Worm (Caenorhabditis elegans): ENCODE measurements around the gene cln-3.3.

DNA sequence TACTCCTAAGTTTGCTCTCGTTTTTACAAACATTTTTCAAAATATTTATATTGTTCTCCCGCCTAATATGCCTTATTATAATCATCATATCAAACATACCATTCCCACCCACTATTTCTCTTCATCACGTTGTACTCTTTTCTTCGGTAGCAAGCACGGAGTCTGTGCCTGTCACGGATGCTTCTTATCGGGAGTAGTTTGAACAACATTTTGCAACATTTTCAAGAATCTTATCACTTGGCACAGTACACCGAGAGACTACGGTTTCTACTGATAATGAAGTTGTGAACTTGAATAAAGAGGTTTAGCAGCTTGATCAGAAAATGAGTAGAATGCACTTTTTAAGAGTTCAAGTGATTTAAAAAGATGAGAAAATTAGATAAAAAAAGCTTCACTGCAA lies 34.6 kb upstream of the cln-3.3 start:
- TF ChIP-seq pha-4 (tag; optimal IDR thresholded peaks at IDR 0.05) (peak; percentile 42), snpc-4 (tag; optimal IDR thresholded peaks at IDR 0.05) (no peak), elt-1 (tag; optimal IDR thresholded peaks at IDR 0.05) (no peak), nhr-23 (tag; optimal IDR thresholded peaks at IDR 0.05) (no peak), ama-1 (optimal IDR thresholded peaks at IDR 0.05) (no peak), ztf-11 (tag; optimal IDR thresholded peaks at IDR 0.05) (no peak), unc-39 (tag; optimal IDR thresholded peaks at IDR 0.05) (no peak), lin-39 (tag; optimal IDR thresholded peaks at IDR 0.05) (no peak), nhr-76 (tag; optimal IDR thresholded peaks at IDR 0.05) (no peak), daf-12 (tag; optimal IDR thresholded peaks at IDR 0.05) (no peak), skn-1 (tag; optimal IDR thresholded peaks at IDR 0.05) (no peak), fkh-10 (GFP tag; optimal IDR thresholded peaks at IDR 0.05) (no peak)

All from whole organism, L3 larva.